Fruit fly (Drosophila melanogaster) whole organism, embryonic: ENCODE measurements around the gene Coq2.
A peak's percentile ranks its signal among the peaks of the same experiment; 100 is the strongest.

ENCODE experiments used
- Bgb ChIP-seq: fragments of 200-800 bp; sonication (Bioruptor generic); IDR thresholded peaks from 2 replicates; pipeline ENCODE4 v1.3.6; 2022; ENCODE audit warnings: missing biosample characterization, missing genetic modification characterization; ENCODE audit not compliant: partially characterized antibody
- CG11247 ChIP-seq: fragments of 200-800 bp; sonication (Bioruptor generic); IDR thresholded peaks from 2 replicates; pipeline ENCODE4 v1.3.6; 2022; ENCODE audit warnings: missing biosample characterization, missing genetic modification characterization
- CG12104 ChIP-seq: fragments of 200-800 bp; sonication (Bioruptor generic); optimal IDR thresholded peaks from 3 replicates; lab custom pipeline; 2016; ENCODE audit warnings: missing biosample characterization, missing genetic modification characterization
- CG12219 ChIP-seq: fragments of 200-800 bp; sonication (Bioruptor generic); optimal IDR thresholded peaks from 3 replicates; lab custom pipeline; 2018; ENCODE audit warnings: missing biosample characterization, mild to moderate bottlenecking, missing genetic modification characterization
- CG12659 ChIP-seq: fragments of 200-800 bp; sonication (Bioruptor generic); optimal IDR thresholded peaks from 3 replicates; lab custom pipeline; 2017; ENCODE audit warnings: mild to moderate bottlenecking, missing biosample characterization, missing genetic modification reagents, missing genetic modification characterization
- CG13123 ChIP-seq: fragments of 200-800 bp; sonication (Bioruptor generic); optimal IDR thresholded peaks from 2 replicates; lab custom pipeline; 2016; ENCODE audit warnings: missing biosample characterization, missing genetic modification characterization
- CG14860 ChIP-seq: fragments of 200-800 bp; sonication (Bioruptor generic); IDR thresholded peaks from 3 replicates; pipeline ENCODE4 v1.3.6; 2022; ENCODE audit warnings: missing biosample characterization, missing genetic modification characterization; ENCODE audit not compliant: partially characterized antibody
- CG1529 ChIP-seq: fragments of 200-800 bp; sonication (Bioruptor generic); optimal IDR thresholded peaks from 3 replicates; lab custom pipeline; 2018; ENCODE audit warnings: missing biosample characterization, missing genetic modification characterization
- CG15696 ChIP-seq: fragments of 200-800 bp; sonication (Bioruptor generic); optimal IDR thresholded peaks from 2 replicates; lab custom pipeline; 2019; ENCODE audit warnings: missing biosample characterization, mild to moderate bottlenecking, missing genetic modification characterization, moderate library complexity
- CG16863 ChIP-seq: fragments of 200-800 bp; sonication (Bioruptor generic); optimal IDR thresholded peaks from 3 replicates; lab custom pipeline; 2016; ENCODE audit warnings: missing biosample characterization, missing genetic modification characterization
- CG17359 ChIP-seq: fragments of 200-800 bp; sonication (Bioruptor generic); optimal IDR thresholded peaks from 3 replicates; lab custom pipeline; 2018; ENCODE audit warnings: missing biosample characterization, mild to moderate bottlenecking, missing genetic modification characterization, moderate library complexity
- CG17912 ChIP-seq: fragments of 200-800 bp; sonication (Bioruptor generic); optimal IDR thresholded peaks from 2 replicates; lab custom pipeline; 2018; ENCODE audit warnings: missing biosample characterization, mild to moderate bottlenecking, missing genetic modification characterization
- CG3281 ChIP-seq: fragments of 200-800 bp; sonication (Bioruptor generic); optimal IDR thresholded peaks from 3 replicates; lab custom pipeline; 2017; ENCODE audit warnings: missing biosample characterization, mild to moderate bottlenecking, missing genetic modification characterization
- CG4282 ChIP-seq: fragments of 200-800 bp; sonication (Bioruptor generic); optimal IDR thresholded peaks from 2 replicates; lab custom pipeline; 2016; ENCODE audit warnings: missing biosample characterization, missing genetic modification characterization
- CG4617 ChIP-seq: fragments of 200-800 bp; sonication (Bioruptor generic); optimal IDR thresholded peaks from 3 replicates; lab custom pipeline; 2016; ENCODE audit warnings: missing biosample characterization, missing genetic modification characterization, borderline replicate concordance
- CG6272 ChIP-seq: fragments of 200-800 bp; sonication (Bioruptor generic); IDR thresholded peaks from 2 replicates; pipeline ENCODE4 v1.3.6; 2022; ENCODE audit warnings: missing biosample characterization, missing genetic modification characterization
- CG8359 ChIP-seq: fragments of 200-800 bp; sonication (Bioruptor generic); optimal IDR thresholded peaks from 2 replicates; lab custom pipeline; 2017; ENCODE audit warnings: missing biosample characterization, mild to moderate bottlenecking, missing genetic modification characterization, borderline replicate concordance
- CG9817 ChIP-seq: fragments of 200-800 bp; sonication (Bioruptor generic); optimal IDR thresholded peaks from 2 replicates; lab custom pipeline; 2018; ENCODE audit warnings: missing biosample characterization, mild to moderate bottlenecking, missing genetic modification characterization, moderate library complexity
- Dfd ChIP-seq, 2 experiments: fragments of >200 bp; optimal IDR thresholded peaks; 2 replicates each; lab custom pipeline; 2017; ENCODE audit warnings: missing biosample characterization in 2 of 2, missing genetic modification characterization in 2 of 2
- Doc3 ChIP-seq: fragments of 200-800 bp; sonication (Bioruptor generic); IDR thresholded peaks from 3 replicates; pipeline ENCODE4 v1.3.6; 2022; ENCODE audit warnings: missing biosample characterization, missing genetic modification characterization; ENCODE audit not compliant: partially characterized antibody
- Gug ChIP-seq: fragments of 200-800 bp; sonication (Bioruptor generic); IDR thresholded peaks from 4 replicates; pipeline ENCODE4 v1.3.6; 2022; ENCODE audit warnings: missing biosample characterization, missing genetic modification characterization
- H2.0 ChIP-seq: fragments of 200-800 bp; sonication (Bioruptor generic); IDR thresholded peaks from 2 replicates; pipeline ENCODE4 v1.3.6; 2022; ENCODE audit warnings: missing biosample characterization, missing genetic modification characterization
- HmgD ChIP-seq: fragments of 200-800 bp; sonication (Bioruptor generic); optimal IDR thresholded peaks from 3 replicates; lab custom pipeline; 2016; ENCODE audit warnings: missing biosample characterization, missing genetic modification characterization
- HmgZ ChIP-seq: fragments of 200-800 bp; sonication (Bioruptor generic); optimal IDR thresholded peaks from 2 replicates; lab custom pipeline; 2018; ENCODE audit warnings: missing biosample characterization, mild to moderate bottlenecking, missing genetic modification characterization
- Lim3 ChIP-seq: fragments of 200-800 bp; sonication (Bioruptor generic); IDR thresholded peaks from 2 replicates; pipeline ENCODE4 v1.3.6; 2022; ENCODE audit warnings: missing biosample characterization, missing genetic modification characterization
- MBD-R2 ChIP-seq: fragments of 200-800 bp; sonication (Bioruptor generic); IDR thresholded peaks from 2 replicates; pipeline ENCODE4 v1.3.6; 2022; ENCODE audit warnings: missing biosample characterization, missing genetic modification characterization
- Mrtf ChIP-seq: fragments of 200-800 bp; sonication (Bioruptor generic); IDR thresholded peaks from 3 replicates; pipeline ENCODE4 v1.3.6; 2022; ENCODE audit warnings: missing biosample characterization, missing genetic modification characterization
- NC2α ChIP-seq: fragments of 200-800 bp; sonication (Bioruptor generic); optimal IDR thresholded peaks from 2 replicates; lab custom pipeline; 2016; ENCODE audit warnings: missing biosample characterization, missing genetic modification characterization
- NK7.1 ChIP-seq: fragments of 200-800 bp; sonication (Bioruptor generic); optimal IDR thresholded peaks from 3 replicates; lab custom pipeline; 2016; ENCODE audit warnings: missing biosample characterization, missing genetic modification characterization
- Oaz ChIP-seq: fragments of 200-800 bp; sonication (Bioruptor generic); IDR thresholded peaks from 2 replicates; pipeline ENCODE4 v1.3.6; 2022; ENCODE audit warnings: missing biosample characterization, missing genetic modification characterization
- ab ChIP-seq: fragments of 200-800 bp; sonication (Bioruptor generic); optimal IDR thresholded peaks from 2 replicates; lab custom pipeline; 2016; ENCODE audit warnings: missing biosample characterization, missing genetic modification characterization
- ash1 ChIP-seq: fragments of 200-800 bp; sonication (Bioruptor generic); optimal IDR thresholded peaks from 2 replicates; lab custom pipeline; 2018; ENCODE audit warnings: missing biosample characterization, mild to moderate bottlenecking, missing genetic modification characterization
- bcd ChIP-seq: fragments of 200-800 bp; sonication (Bioruptor generic); optimal IDR thresholded peaks from 2 replicates; lab custom pipeline; 2017; ENCODE audit warnings: missing biosample characterization, mild to moderate bottlenecking, missing genetic modification characterization
- chm ChIP-seq: fragments of 200-800 bp; sonication (Bioruptor generic); IDR thresholded peaks from 2 replicates; pipeline ENCODE4 v1.3.6; 2022; ENCODE audit warnings: missing biosample characterization, missing genetic modification characterization
- cwo ChIP-seq: fragments of 200-800 bp; sonication (Bioruptor generic); optimal IDR thresholded peaks from 3 replicates; lab custom pipeline; 2017; ENCODE audit warnings: missing biosample characterization, missing genetic modification characterization, mild to moderate bottlenecking, moderate library complexity, missing genetic modification reagents
- disco-r ChIP-seq: fragments of 200-800 bp; sonication (Bioruptor generic); optimal IDR thresholded peaks from 2 replicates; lab custom pipeline; 2016; ENCODE audit warnings: missing biosample characterization, missing genetic modification characterization
- gcm ChIP-seq: fragments of 200-800 bp; sonication (Bioruptor generic); optimal IDR thresholded peaks from 2 replicates; lab custom pipeline; 2019; ENCODE audit warnings: missing biosample characterization, mild to moderate bottlenecking, missing genetic modification characterization, moderate library complexity
- hkb ChIP-seq, 2 experiments: fragments of 200-800 bp in 1 of 2; fragments of >200 bp in 1 of 2; sonication (Bioruptor generic) in 1 of 2; IDR thresholded peaks in 1 of 2; optimal IDR thresholded peaks in 1 of 2; 2 replicates each; pipeline versions ENCODE4 v1.3.6 to Lab custom; 2017 to 2022; ENCODE audit warnings: missing biosample characterization in 1 of 2, missing genetic modification characterization in 1 of 2
- insv ChIP-seq, 2 experiments: fragments of 200-800 bp; sonication (Bioruptor generic); optimal IDR thresholded peaks; 3 replicates each; lab custom pipeline; 2016 to 2018; ENCODE audit warnings: missing biosample characterization in 2 of 2, missing genetic modification characterization in 2 of 2
- luna ChIP-seq: fragments of 200-800 bp; sonication (Bioruptor generic); optimal IDR thresholded peaks from 2 replicates; lab custom pipeline; 2016; ENCODE audit warnings: missing biosample characterization, missing genetic modification characterization
- nerfin-1 ChIP-seq: fragments of 200-800 bp; sonication (Bioruptor generic); optimal IDR thresholded peaks from 3 replicates; lab custom pipeline; 2019; ENCODE audit warnings: missing biosample characterization, mild to moderate bottlenecking, missing genetic modification characterization, moderate library complexity
- nerfin-2 ChIP-seq: fragments of 200-800 bp; sonication (Bioruptor generic); IDR thresholded peaks from 2 replicates; pipeline ENCODE4 v1.3.6; 2022; ENCODE audit warnings: missing biosample characterization, missing genetic modification characterization; ENCODE audit not compliant: partially characterized antibody
- odd ChIP-seq: fragments of 200-800 bp; sonication (Bioruptor generic); optimal IDR thresholded peaks from 2 replicates; lab custom pipeline; 2017; ENCODE audit warnings: missing biosample characterization, mild to moderate bottlenecking, missing genetic modification characterization
- pho ChIP-seq: fragments of 200-800 bp; sonication (Bioruptor generic); optimal IDR thresholded peaks from 2 replicates; lab custom pipeline; 2016; ENCODE audit warnings: missing biosample characterization, missing genetic modification characterization
- phol ChIP-seq: fragments of 200-800 bp; sonication (Bioruptor generic); optimal IDR thresholded peaks from 3 replicates; lab custom pipeline; 2018; ENCODE audit warnings: missing biosample characterization, mild to moderate bottlenecking, missing genetic modification characterization, moderate library complexity
- pum ChIP-seq: fragments of 200-800 bp; sonication (Bioruptor generic); optimal IDR thresholded peaks from 2 replicates; lab custom pipeline; 2016; ENCODE audit warnings: missing biosample characterization, missing genetic modification characterization
- sr ChIP-seq: fragments of 200-800 bp; sonication (Bioruptor generic); IDR thresholded peaks from 3 replicates; pipeline ENCODE4 v1.3.6; 2022; ENCODE audit warnings: missing biosample characterization, missing genetic modification characterization
- unpg ChIP-seq: fragments of 200-800 bp; sonication (Bioruptor generic); optimal IDR thresholded peaks from 3 replicates; lab custom pipeline; 2018; ENCODE audit warnings: missing biosample characterization, mild to moderate bottlenecking, missing genetic modification characterization, moderate library complexity
- vvl ChIP-seq: fragments of 200-800 bp; sonication (Bioruptor generic); IDR thresholded peaks from 2 replicates; pipeline ENCODE4 v1.3.6; 2022; ENCODE audit warnings: missing biosample characterization, missing genetic modification characterization
- wdn ChIP-seq: fragments of 200-800 bp; sonication (Bioruptor generic); IDR thresholded peaks from 2 replicates; pipeline ENCODE4 v1.3.6; 2022; ENCODE audit warnings: missing biosample characterization, missing genetic modification characterization

Gene Coq2

DNA sequence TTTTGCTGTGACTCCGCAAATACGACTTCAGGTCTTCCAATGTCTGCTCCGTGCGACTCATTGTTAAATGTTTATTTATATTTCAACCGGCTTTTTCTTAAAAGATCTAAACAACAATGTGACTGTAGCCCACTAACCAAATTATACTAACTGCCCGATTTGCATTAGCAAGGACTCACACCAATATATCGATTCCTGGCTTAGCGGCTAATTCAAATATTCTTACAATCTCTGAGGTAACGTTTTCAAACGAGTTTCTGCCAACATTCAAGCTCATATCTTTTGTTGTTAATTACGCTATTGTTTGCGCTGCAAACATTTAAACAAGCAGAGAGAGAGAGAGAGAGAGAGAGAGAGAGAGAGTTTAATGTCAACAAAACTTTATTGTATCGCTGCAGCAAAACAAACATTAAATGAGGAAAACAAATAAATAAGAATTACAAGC lies 7.8 kb downstream of the Coq2 start, which contains the start of gene tex (continued):
- peak; percentile 55 for TF ChIP-seq CG1529 (GFP tag; lab: Kevin White, UChicago)
- no peak for TF ChIP-seq CG4282 (GFP tag; lab: Kevin White, UChicago)
- TF ChIP-seq CG6272 (GFP tag; lab: Robert Waterston, UW): no peak
- no peak for TF ChIP-seq Mrtf
- peak; percentile 25 for TF ChIP-seq NK7.1 (GFP tag; lab: Kevin White, UChicago)
- no peak for TF ChIP-seq CG4617 (GFP tag; lab: Kevin White, UChicago)
- TF ChIP-seq CG12219 (GFP tag; lab: Kevin White, UChicago): peak; percentile 31
- TF ChIP-seq phol (tag; lab: Kevin White, UChicago): peak; percentile 22
- TF ChIP-seq vvl (GFP tag; lab: Robert Waterston, UW): peak; percentile 68
- no peak for TF ChIP-seq Gug
- no peak for TF ChIP-seq chm (GFP tag; lab: Robert Waterston, UW)
- TF ChIP-seq H2.0 (GFP tag; lab: Robert Waterston, UW): no peak
- peak; percentile 2 for TF ChIP-seq CG16863 (GFP tag; lab: Kevin White, UChicago)
- no peak for TF ChIP-seq CG11247 (GFP tag; lab: Robert Waterston, UW)
- no peak for TF ChIP-seq hkb (optimal IDR thresholded peaks at IDR 0.05; lab: Kevin White, UChicago)
- TF ChIP-seq hkb (GFP tag; IDR thresholded peaks at IDR 0.05; lab: Robert Waterston, UW): peak; percentile 37; the same call in 1 of the 2 replicates
- TF ChIP-seq CG9817: no peak
- TF ChIP-seq HmgZ (tag; lab: Kevin White, UChicago): peak; percentile 58
- peak; percentile 68 for TF ChIP-seq CG15696 (tag; lab: Kevin White, UChicago)
- no peak for TF ChIP-seq ab (GFP tag; lab: Kevin White, UChicago)
- TF ChIP-seq HmgD (GFP tag; lab: Kevin White, UChicago): peak; percentile 35
- no peak for TF ChIP-seq Dfd (GFP tag; optimal IDR thresholded peaks at IDR 0.05; lab: Kevin White, UChicago)
- no peak for TF ChIP-seq CG14860 (GFP tag; lab: Robert Waterston, UW)
- peak in 1 of 2 experiments; percentile 57 for TF ChIP-seq insv (GFP tag; optimal IDR thresholded peaks at IDR 0.05; lab: Kevin White, UChicago)
- no peak for TF ChIP-seq wdn (GFP tag; lab: Robert Waterston, UW)
- TF ChIP-seq ash1 (GFP tag; lab: Kevin White, UChicago): no peak
- TF ChIP-seq CG17912 (GFP tag; lab: Kevin White, UChicago): peak; percentile 14
- no peak for TF ChIP-seq Doc3 (GFP tag; lab: Robert Waterston, UW)
- TF ChIP-seq pho (GFP tag; lab: Kevin White, UChicago): no peak
- TF ChIP-seq CG3281: no peak
- TF ChIP-seq Lim3 (GFP tag; lab: Robert Waterston, UW): no peak
- TF ChIP-seq Oaz (GFP tag; lab: Robert Waterston, UW): no peak
- no peak for TF ChIP-seq disco-r (GFP tag; lab: Kevin White, UChicago)
- TF ChIP-seq bcd (GFP tag; lab: Kevin White, UChicago): peak; percentile 17
- TF ChIP-seq unpg (GFP tag; lab: Kevin White, UChicago): peak; percentile 38
- no peak for TF ChIP-seq pum (GFP tag; lab: Kevin White, UChicago)
- TF ChIP-seq nerfin-2 (GFP tag; lab: Robert Waterston, UW): no peak
- TF ChIP-seq gcm: peak; percentile 57
- peak; percentile 75 for TF ChIP-seq nerfin-1 (tag; lab: Kevin White, UChicago)
- TF ChIP-seq sr (GFP tag; lab: Robert Waterston, UW): 0 out of 3 replicates have a peak, but pooled peaks have one; percentile 12
- TF ChIP-seq CG12659: no peak
- peak; percentile 46 for TF ChIP-seq CG8359 (GFP tag; lab: Kevin White, UChicago)
- peak; percentile 1 for TF ChIP-seq CG13123 (GFP tag; lab: Kevin White, UChicago)
- TF ChIP-seq CG17359 (tag; lab: Kevin White, UChicago): peak; percentile 55
- TF ChIP-seq cwo (GFP tag; lab: Kevin White, UChicago): no peak
- no peak for TF ChIP-seq NC2α (GFP tag; lab: Kevin White, UChicago)
- no peak for TF ChIP-seq luna
- TF ChIP-seq Bgb (GFP tag; lab: Robert Waterston, UW): no peak
- peak; percentile 3 for TF ChIP-seq CG12104 (GFP tag; lab: Kevin White, UChicago)
- TF ChIP-seq odd (GFP tag; lab: Kevin White, UChicago): no peak
- TF ChIP-seq MBD-R2: peak; percentile 76
